Worm (Caenorhabditis elegans) whole organism, midembryonic: Measurements from ENCODE around the gene K10D11.4.

ENCODE experiments used
- T22C8.4 ChIP-seq: fragments of 200-800 bp; sonication (Bioruptor generic); IDR thresholded peaks from 2 replicates; pipeline ENCODE4 v1.3.6; 2022; ENCODE audit warnings: missing genetic modification characterization, missing compliant biosample characterization
- cog-1 ChIP-seq: sonication (generic microtip); optimal IDR thresholded peaks from 2 replicates; lab custom pipeline; 2016; ENCODE audit warnings: missing genetic modification characterization, missing compliant biosample characterization
- flt-1 ChIP-seq: fragments of 200-800 bp; sonication (Bioruptor generic); IDR thresholded peaks from 2 replicates; pipeline ENCODE4 v1.3.6; 2022; ENCODE audit warnings: missing genetic modification characterization, missing compliant biosample characterization
- klf-2 ChIP-seq: fragments of 200-800 bp; sonication (Bioruptor generic); conservative IDR thresholded peaks from 2 replicates; pipeline ENCODE4 v1.3.6; 2022; ENCODE audit warnings: missing genetic modification reagents, missing genetic modification characterization, missing compliant biosample characterization
- med-1 ChIP-seq: sonication (generic microtip); optimal IDR thresholded peaks from 2 replicates; lab custom pipeline; 2017; ENCODE audit warnings: missing genetic modification characterization, mild to moderate bottlenecking, missing compliant biosample characterization, antibody characterized with exemption, missing genetic modification reagents; ENCODE audit not compliant: insufficient read depth
- ref-1 ChIP-seq: fragments of 200-800 bp; sonication (Bioruptor generic); conservative IDR thresholded peaks from 2 replicates; pipeline ENCODE4 v1.3.6; 2022; ENCODE audit warnings: missing genetic modification reagents, missing genetic modification characterization, missing compliant biosample characterization
- tab-1 ChIP-seq: fragments of 200-800 bp; sonication (Bioruptor generic); IDR thresholded peaks from 2 replicates; pipeline ENCODE4 v1.3.6; 2022; ENCODE audit warnings: missing genetic modification characterization, missing compliant biosample characterization
- ztf-23 ChIP-seq: fragments of 200-800 bp; sonication (Bioruptor generic); IDR thresholded peaks from 2 replicates; pipeline ENCODE4 v1.3.6; 2022; ENCODE audit warnings: missing genetic modification reagents, missing genetic modification characterization, missing compliant biosample characterization
- ztf-29 ChIP-seq: fragments of 200-800 bp; sonication (Bioruptor generic); IDR thresholded peaks from 2 replicates; pipeline ENCODE4 v1.3.6; 2022; ENCODE audit warnings: missing genetic modification reagents, missing genetic modification characterization, missing compliant biosample characterization

- TF ChIP-seq klf-2 (GFP tag; lab: Robert Waterston, UW) (no peak), cog-1 (tag; lab: Kevin White, UChicago) (no peak), ztf-29 (GFP tag; lab: Robert Waterston, UW) (no peak), flt-1 (GFP tag; lab: Robert Waterston, UW) (no peak), med-1 (GFP tag; lab: Kevin White, UChicago) (no peak), ref-1 (GFP tag; lab: Robert Waterston, UW) (no peak), T22C8.4 (GFP tag; lab: Robert Waterston, UW) (no peak), tab-1 (GFP tag; lab: Robert Waterston, UW) (no peak), ztf-23 (no peak)
Measured at ce11 chrIV:12965074-12965473, 29.2 kb downstream of the K10D11.4 start, which contains the start of gene dod-22.
